Fruit fly (Drosophila melanogaster): ENCODE results near the gene out.
A peak's percentile ranks its signal among the peaks of the same experiment; 100 is the strongest.

out gene

DNA sequence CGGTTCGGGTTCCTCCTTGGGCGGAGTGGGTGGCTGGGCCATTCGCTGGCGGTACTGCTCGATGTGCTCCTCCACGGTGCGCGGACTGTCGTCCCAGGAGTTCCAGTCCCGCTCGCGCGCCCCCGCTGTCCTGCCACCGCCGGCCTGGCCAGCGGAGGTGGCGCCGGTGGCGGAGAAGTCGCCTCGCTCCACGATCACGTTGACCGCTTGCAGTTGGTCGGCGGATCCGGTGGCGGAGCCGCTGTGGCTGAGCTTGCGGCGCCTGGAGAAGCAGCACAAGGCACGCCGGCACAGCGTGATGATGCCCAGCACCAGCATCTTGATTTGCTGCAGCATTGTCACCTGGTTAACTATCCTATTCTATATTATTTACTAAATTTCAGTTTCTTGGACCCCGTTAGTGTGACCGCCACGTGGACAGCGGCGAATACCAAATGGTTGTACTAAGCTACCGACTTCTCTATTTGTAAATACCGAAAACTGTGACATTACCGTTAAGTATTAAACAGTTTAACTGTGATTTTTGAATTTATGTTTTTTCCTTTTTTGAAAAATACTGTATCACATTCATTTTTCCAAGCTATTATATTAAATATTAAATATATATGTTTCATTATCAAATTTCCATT lies 45.3 kb downstream of the out start, which contains the start of the genes CG32537 and CG32536:
Gene CG32537, minus strand, starts transcription at position 51 of the 629 bp plus-strand sequence.
Gene CG32536, minus strand, starts transcription at position 410 of the 629 bp plus-strand sequence.
- TF ChIP-seq usp (GFP tag; optimal IDR thresholded peaks at IDR 0.05) (no peak), EcR (GFP tag; optimal IDR thresholded peaks at IDR 0.05) (no peak), psq (optimal IDR thresholded peaks at IDR 0.05) (no peak), pan (optimal IDR thresholded peaks at IDR 0.05) (no peak), CG8478 (optimal IDR thresholded peaks at IDR 0.05) (no peak), Dll (optimal IDR thresholded peaks at IDR 0.05) (no peak)

- TF ChIP-seq psq (optimal IDR thresholded peaks at IDR 0.05) (no peak), pan (optimal IDR thresholded peaks at IDR 0.05) (no peak), usp (GFP tag; optimal IDR thresholded peaks at IDR 0.05) (no peak), Dll (optimal IDR thresholded peaks at IDR 0.05) (no peak), CG8478 (optimal IDR thresholded peaks at IDR 0.05) (no peak)
These were observed 53.3 kb downstream of the out start, which contains the start of gene CG8010 for dm6 chrX:19268484-19269068. Gene CG8010 (minus strand): TSS chrX:19268896.

DNA sequence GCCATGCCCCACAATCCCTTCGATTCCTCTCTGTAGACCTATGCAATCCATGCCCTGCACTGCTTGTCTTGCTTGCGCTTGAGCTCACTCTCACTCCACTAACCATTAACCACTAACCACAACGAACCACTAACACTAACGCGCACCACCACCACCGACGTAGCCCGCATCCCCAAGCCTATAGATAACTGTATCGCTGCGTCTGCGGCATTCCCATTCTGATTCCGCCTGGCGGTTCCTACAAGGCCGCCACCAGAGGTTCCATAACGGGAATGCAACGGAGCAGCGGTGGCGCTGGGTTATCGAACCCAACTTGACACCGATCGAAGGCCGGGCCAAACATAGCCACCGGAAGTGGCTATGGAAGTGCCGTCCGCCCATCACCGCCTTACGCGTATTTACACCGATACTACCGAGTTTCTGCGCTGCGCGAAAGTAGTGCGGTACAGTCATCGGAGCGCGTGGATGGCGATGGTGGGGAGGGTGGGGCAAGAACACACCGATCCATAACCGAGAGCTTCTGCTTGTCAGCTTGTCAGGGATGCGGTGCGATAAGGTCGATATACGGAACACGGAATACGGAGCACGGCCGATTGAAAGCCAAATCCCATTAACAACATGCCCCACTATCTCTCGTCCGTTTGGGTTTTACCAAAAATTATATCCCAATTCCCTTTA lies 56.0 kb downstream of the out start:
- TF ChIP-seq Dll (optimal IDR thresholded peaks at IDR 0.05) (no peak), pan (optimal IDR thresholded peaks at IDR 0.05) (no peak), psq (optimal IDR thresholded peaks at IDR 0.05) (no peak), EcR (GFP tag; optimal IDR thresholded peaks at IDR 0.05) (no peak), CG8478 (optimal IDR thresholded peaks at IDR 0.05) (no peak), usp (GFP tag; optimal IDR thresholded peaks at IDR 0.05) (no peak)

dm6 chrX:19264396-19264795 lies 57.5 kb downstream of the out start:
- TF ChIP-seq pan (optimal IDR thresholded peaks at IDR 0.05) (no peak), psq (optimal IDR thresholded peaks at IDR 0.05) (no peak), Dll (optimal IDR thresholded peaks at IDR 0.05) (no peak), usp (GFP tag; optimal IDR thresholded peaks at IDR 0.05) (no peak), EcR (GFP tag; optimal IDR thresholded peaks at IDR 0.05) (no peak), CG8478 (optimal IDR thresholded peaks at IDR 0.05) (no peak)

DNA sequence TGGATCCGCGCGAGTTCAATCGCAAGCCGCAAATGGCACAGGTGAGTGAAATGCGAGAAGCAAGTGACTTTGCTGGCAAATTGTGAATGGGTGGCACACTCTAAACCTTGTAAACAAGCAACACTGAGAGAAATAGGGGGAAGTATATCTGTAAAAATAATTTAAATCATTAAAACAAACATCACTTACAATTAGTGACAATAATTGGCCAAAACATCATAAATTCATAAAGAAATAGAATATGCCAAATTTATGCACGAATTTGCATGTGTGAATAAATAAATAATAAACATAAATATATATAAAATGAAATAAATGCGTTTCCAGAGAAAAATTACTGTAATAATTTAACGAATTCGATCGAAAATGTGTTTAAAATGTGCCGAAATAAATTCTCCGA lies 59.4 kb downstream of the out start:
- TF ChIP-seq usp (GFP tag; optimal IDR thresholded peaks at IDR 0.05) (no peak), Dll (optimal IDR thresholded peaks at IDR 0.05) (no peak), psq (optimal IDR thresholded peaks at IDR 0.05) (no peak), EcR (GFP tag; optimal IDR thresholded peaks at IDR 0.05) (no peak), pan (optimal IDR thresholded peaks at IDR 0.05) (no peak), CG8478 (optimal IDR thresholded peaks at IDR 0.05) (no peak)

DNA sequence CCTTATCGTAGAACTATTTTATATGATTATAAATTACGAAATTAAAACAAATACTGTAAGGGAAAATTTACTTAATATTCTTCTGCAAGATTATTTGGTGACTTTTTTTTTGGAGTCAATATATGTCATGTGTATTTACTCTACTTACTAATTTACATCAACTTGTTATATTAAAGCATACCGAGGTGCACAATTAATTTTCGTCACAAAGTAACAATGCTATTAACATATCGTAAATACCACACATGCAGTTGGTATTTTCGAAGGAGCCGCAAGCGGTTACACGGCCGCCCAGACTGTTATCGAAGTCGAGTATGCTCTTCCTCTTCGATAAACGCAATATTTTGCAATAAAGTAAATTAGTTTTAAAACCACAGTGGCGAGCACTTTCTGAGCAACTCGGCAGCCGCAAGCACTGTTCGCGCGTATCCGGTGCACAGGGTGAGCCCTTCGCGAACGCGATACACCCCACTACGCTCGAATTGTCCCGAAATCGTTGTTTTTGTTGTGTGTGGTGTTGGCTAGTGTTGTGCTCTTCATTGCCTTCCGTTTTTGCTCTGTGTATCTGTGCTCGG lies 60.3 kb downstream of the out start, which contains the start of gene Vav:
Gene Vav, plus strand, starts transcription at position 293 of the 575 bp plus-strand sequence.
- TF ChIP-seq psq (optimal IDR thresholded peaks at IDR 0.05) (no peak), EcR (GFP tag; optimal IDR thresholded peaks at IDR 0.05) (no peak), Dll (optimal IDR thresholded peaks at IDR 0.05) (no peak), usp (GFP tag; optimal IDR thresholded peaks at IDR 0.05) (no peak), CG8478 (optimal IDR thresholded peaks at IDR 0.05) (no peak), pan (optimal IDR thresholded peaks at IDR 0.05) (no peak)

dm6 chrX:19261071-19261470 lies 60.8 kb downstream of the out start, which contains the start of gene rictor:
Gene rictor (minus strand): TSS chrX:19261240.
- TF ChIP-seq CG8478 (optimal IDR thresholded peaks at IDR 0.05), result no peak
- TF ChIP-seq psq (optimal IDR thresholded peaks at IDR 0.05), result no peak
- TF ChIP-seq usp (GFP tag; optimal IDR thresholded peaks at IDR 0.05), result no peak
- no peak for TF ChIP-seq EcR (GFP tag; optimal IDR thresholded peaks at IDR 0.05)
- no peak for TF ChIP-seq pan (optimal IDR thresholded peaks at IDR 0.05)
- no peak for TF ChIP-seq Dll (optimal IDR thresholded peaks at IDR 0.05)

DNA sequence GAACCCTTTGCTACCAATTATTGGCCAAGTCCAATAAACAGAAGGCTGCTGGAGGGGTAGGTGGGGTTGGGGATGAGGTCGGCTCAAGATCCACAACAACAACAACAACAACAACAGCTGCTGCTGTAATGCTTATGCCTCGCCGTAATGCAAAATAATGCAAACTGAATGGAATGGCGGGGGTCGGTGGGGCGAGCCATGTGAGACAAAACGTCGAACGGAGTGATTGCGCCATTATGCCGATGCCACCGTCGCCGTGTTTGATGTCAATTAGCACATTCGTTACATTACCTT lies 61.3 kb downstream of the out start:
- TF ChIP-seq psq (optimal IDR thresholded peaks at IDR 0.05), result no peak
- TF ChIP-seq CG8478 (optimal IDR thresholded peaks at IDR 0.05), result no peak
- TF ChIP-seq Dll (optimal IDR thresholded peaks at IDR 0.05), result peak; percentile 4
